Fruit fly (Drosophila melanogaster) whole organism, embryonic: ENCODE data around the gene CG13896.

ENCODE experiments used
- B-H2 ChIP-seq: fragments of 200-800 bp; sonication (Bioruptor generic); optimal IDR thresholded peaks from 2 replicates; lab custom pipeline; 2018; ENCODE audit warnings: missing biosample characterization, mild to moderate bottlenecking, missing genetic modification characterization
- CG1024 ChIP-seq: fragments of 200-800 bp; sonication (Bioruptor generic); IDR thresholded peaks from 2 replicates; pipeline ENCODE4 v1.3.6; 2022; ENCODE audit warnings: missing biosample characterization, missing genetic modification characterization
- CG10267 ChIP-seq: fragments of 200-800 bp; sonication (Bioruptor generic); optimal IDR thresholded peaks from 2 replicates; lab custom pipeline; 2018; ENCODE audit warnings: missing biosample characterization, mild to moderate bottlenecking, missing genetic modification characterization, moderate library complexity
- CG10274 ChIP-seq: fragments of 200-800 bp; sonication (Bioruptor generic); optimal IDR thresholded peaks from 3 replicates; lab custom pipeline; 2017; ENCODE audit warnings: missing biosample characterization, mild to moderate bottlenecking, missing genetic modification characterization
- CG12155 ChIP-seq: fragments of 200-800 bp; sonication (Bioruptor generic); optimal IDR thresholded peaks from 3 replicates; lab custom pipeline; 2016; ENCODE audit warnings: missing biosample characterization, missing genetic modification characterization
- CG12769 ChIP-seq: fragments of 200-800 bp; sonication (Bioruptor generic); optimal IDR thresholded peaks from 2 replicates; lab custom pipeline; 2019; ENCODE audit warnings: missing biosample characterization, mild to moderate bottlenecking, missing genetic modification characterization, moderate library complexity
- CG15514 ChIP-seq: fragments of 200-800 bp; sonication (Bioruptor generic); optimal IDR thresholded peaks from 3 replicates; lab custom pipeline; 2017; ENCODE audit warnings: missing biosample characterization, missing genetic modification characterization, mild to moderate bottlenecking, moderate library complexity, missing genetic modification reagents
- CG15601 ChIP-seq: fragments of 200-800 bp; sonication (Bioruptor generic); optimal IDR thresholded peaks from 3 replicates; lab custom pipeline; 2019; ENCODE audit warnings: missing biosample characterization, mild to moderate bottlenecking, missing genetic modification characterization, moderate library complexity
- CG17361 ChIP-seq: fragments of 200-800 bp; sonication (Bioruptor generic); IDR thresholded peaks from 3 replicates; pipeline ENCODE4 v1.3.6; 2022; ENCODE audit warnings: missing biosample characterization, missing genetic modification characterization
- CG17568 ChIP-seq: fragments of 200-800 bp; sonication (Bioruptor generic); optimal IDR thresholded peaks from 2 replicates; lab custom pipeline; 2018; ENCODE audit warnings: missing biosample characterization, mild to moderate bottlenecking, missing genetic modification characterization, moderate library complexity
- CG1792 ChIP-seq: fragments of 200-800 bp; sonication (Bioruptor generic); optimal IDR thresholded peaks from 2 replicates; lab custom pipeline; 2016; ENCODE audit warnings: missing biosample characterization, missing genetic modification characterization
- CG18764 ChIP-seq: fragments of 200-800 bp; sonication (Bioruptor generic); optimal IDR thresholded peaks from 3 replicates; lab custom pipeline; 2016; ENCODE audit warnings: missing biosample characterization, missing genetic modification characterization
- CG31388 ChIP-seq: fragments of 200-800 bp; sonication (Bioruptor generic); optimal IDR thresholded peaks from 2 replicates; lab custom pipeline; 2016; ENCODE audit warnings: missing biosample characterization, missing genetic modification characterization
- CG4730 ChIP-seq: fragments of 200-800 bp; sonication (Bioruptor generic); IDR thresholded peaks from 2 replicates; pipeline ENCODE4 v1.3.6; 2022; ENCODE audit warnings: missing biosample characterization, missing genetic modification characterization
- CG6272 ChIP-seq: fragments of 200-800 bp; sonication (Bioruptor generic); IDR thresholded peaks from 2 replicates; pipeline ENCODE4 v1.3.6; 2022; ENCODE audit warnings: missing biosample characterization, missing genetic modification characterization
- CG6689 ChIP-seq: fragments of 200-800 bp; sonication (Bioruptor generic); IDR thresholded peaks from 2 replicates; pipeline ENCODE4 v1.3.6; 2022; ENCODE audit warnings: missing biosample characterization, missing genetic modification characterization
- CG8281 ChIP-seq: fragments of 200-800 bp; sonication (Bioruptor generic); optimal IDR thresholded peaks from 2 replicates; lab custom pipeline; 2018; ENCODE audit warnings: missing biosample characterization, mild to moderate bottlenecking, missing genetic modification characterization, moderate library complexity
- Dp ChIP-seq: fragments of 200-800 bp; sonication (Bioruptor generic); optimal IDR thresholded peaks from 2 replicates; lab custom pipeline; 2018; ENCODE audit warnings: missing biosample characterization, mild to moderate bottlenecking, missing genetic modification characterization, moderate library complexity
- ERR ChIP-seq: fragments of 200-800 bp; sonication (Bioruptor generic); optimal IDR thresholded peaks from 2 replicates; lab custom pipeline; 2016; ENCODE audit warnings: missing biosample characterization, missing genetic modification characterization
- Hmr ChIP-seq: fragments of 200-800 bp; sonication (Bioruptor generic); optimal IDR thresholded peaks from 3 replicates; lab custom pipeline; 2017; ENCODE audit warnings: mild to moderate bottlenecking, missing biosample characterization, missing genetic modification reagents, missing genetic modification characterization
- Opbp ChIP-seq: fragments of 200-800 bp; sonication (Bioruptor generic); IDR thresholded peaks from 3 replicates; pipeline ENCODE4 v1.3.6; 2022; ENCODE audit warnings: missing biosample characterization, missing genetic modification characterization; ENCODE audit not compliant: partially characterized antibody
- Scr ChIP-seq: fragments of 200-800 bp; sonication (Bioruptor generic); IDR thresholded peaks from 2 replicates; pipeline ENCODE4 v1.3.6; 2022; ENCODE audit warnings: missing biosample characterization, missing genetic modification characterization; ENCODE audit not compliant: partially characterized antibody
- TFAM ChIP-seq: fragments of 200-800 bp; sonication (Bioruptor generic); optimal IDR thresholded peaks from 2 replicates; lab custom pipeline; 2017; ENCODE audit warnings: missing biosample characterization, missing genetic modification characterization, inconsistent platforms
- Tbp ChIP-seq: fragments of >200 bp; optimal IDR thresholded peaks from 2 replicates; lab custom pipeline; 2018; ENCODE audit warnings: missing biosample characterization, missing genetic modification characterization
- Trl ChIP-seq, 3 experiments: fragments of >200 bp in 2 of 3; fragments of 200-800 bp in 1 of 3; sonication (Bioruptor generic) in 1 of 3; optimal IDR thresholded peaks; 2 replicates in 1 of 3; 3 replicates in 2 of 3; lab custom pipeline; 2016 to 2017; ENCODE audit warnings: missing biosample characterization in 1 of 3, missing genetic modification characterization in 1 of 3
- abd-A ChIP-seq: fragments of 200-800 bp; sonication (Bioruptor generic); optimal IDR thresholded peaks from 3 replicates; lab custom pipeline; 2019; ENCODE audit warnings: missing biosample characterization, mild to moderate bottlenecking, missing genetic modification characterization, moderate library complexity
- ara ChIP-seq: fragments of 200-800 bp; sonication (Bioruptor generic); IDR thresholded peaks from 2 replicates; pipeline ENCODE4 v1.3.6; 2022; ENCODE audit warnings: missing biosample characterization, missing genetic modification characterization
- ash1 ChIP-seq: fragments of 200-800 bp; sonication (Bioruptor generic); optimal IDR thresholded peaks from 2 replicates; lab custom pipeline; 2018; ENCODE audit warnings: missing biosample characterization, mild to moderate bottlenecking, missing genetic modification characterization
- bcd ChIP-seq: fragments of 200-800 bp; sonication (Bioruptor generic); optimal IDR thresholded peaks from 2 replicates; lab custom pipeline; 2017; ENCODE audit warnings: missing biosample characterization, mild to moderate bottlenecking, missing genetic modification characterization
- crp ChIP-seq, 2 experiments: fragments of 200-800 bp; sonication (Bioruptor generic); optimal IDR thresholded peaks; 2 replicates in 1 of 2; 3 replicates in 1 of 2; lab custom pipeline; 2017; ENCODE audit warnings: missing biosample characterization in 2 of 2, missing genetic modification characterization in 2 of 2, mild to moderate bottlenecking in 1 of 2, moderate library complexity in 1 of 2
- danr ChIP-seq: fragments of 200-800 bp; sonication (Bioruptor generic); IDR thresholded peaks from 2 replicates; pipeline ENCODE4 v1.3.6; 2022; ENCODE audit warnings: missing biosample characterization, missing genetic modification characterization
- en ChIP-seq: fragments of 200-800 bp; sonication (Bioruptor generic); optimal IDR thresholded peaks from 2 replicates; lab custom pipeline; 2016; ENCODE audit warnings: missing biosample characterization, missing genetic modification characterization
- ewg ChIP-seq: fragments of 200-800 bp; sonication (Bioruptor generic); optimal IDR thresholded peaks from 3 replicates; lab custom pipeline; 2017; ENCODE audit warnings: mild to moderate bottlenecking, missing biosample characterization, missing genetic modification reagents, missing genetic modification characterization
- gcm ChIP-seq: fragments of 200-800 bp; sonication (Bioruptor generic); optimal IDR thresholded peaks from 2 replicates; lab custom pipeline; 2019; ENCODE audit warnings: missing biosample characterization, mild to moderate bottlenecking, missing genetic modification characterization, moderate library complexity
- gfzf ChIP-seq: fragments of 200-800 bp; sonication (Bioruptor generic); optimal IDR thresholded peaks from 2 replicates; lab custom pipeline; 2016; ENCODE audit warnings: missing biosample characterization, mild to moderate bottlenecking, missing genetic modification characterization, moderate library complexity
- grau ChIP-seq: fragments of 200-800 bp; optimal IDR thresholded peaks from 3 replicates; lab custom pipeline; 2019; ENCODE audit warnings: missing biosample characterization, mild to moderate bottlenecking, missing genetic modification characterization, moderate library complexity
- gsb-n ChIP-seq: fragments of 200-800 bp; sonication (Bioruptor generic); optimal IDR thresholded peaks from 3 replicates; lab custom pipeline; 2018; ENCODE audit warnings: missing biosample characterization, mild to moderate bottlenecking, missing genetic modification characterization
- klu ChIP-seq: fragments of 200-800 bp; sonication (Bioruptor generic); IDR thresholded peaks from 2 replicates; pipeline ENCODE4 v1.3.6; 2022; ENCODE audit warnings: missing biosample characterization, missing genetic modification characterization
- nerfin-1 ChIP-seq: fragments of 200-800 bp; sonication (Bioruptor generic); optimal IDR thresholded peaks from 3 replicates; lab custom pipeline; 2019; ENCODE audit warnings: missing biosample characterization, mild to moderate bottlenecking, missing genetic modification characterization, moderate library complexity
- p53 ChIP-seq: fragments of 200-800 bp; sonication (Bioruptor generic); optimal IDR thresholded peaks from 2 replicates; lab custom pipeline; 2016; ENCODE audit warnings: missing biosample characterization, missing genetic modification characterization
- pb ChIP-seq: fragments of 200-800 bp; sonication (Bioruptor generic); optimal IDR thresholded peaks from 3 replicates; lab custom pipeline; 2016; ENCODE audit warnings: missing biosample characterization, missing genetic modification characterization
- phol ChIP-seq: fragments of 200-800 bp; sonication (Bioruptor generic); optimal IDR thresholded peaks from 3 replicates; lab custom pipeline; 2018; ENCODE audit warnings: missing biosample characterization, mild to moderate bottlenecking, missing genetic modification characterization, moderate library complexity
- psq ChIP-seq: fragments of 200-800 bp; sonication (Bioruptor generic); optimal IDR thresholded peaks from 2 replicates; lab custom pipeline; 2017; ENCODE audit warnings: missing biosample characterization, missing genetic modification characterization
- sens ChIP-seq: fragments of 200-800 bp; sonication (Bioruptor generic); peaks from one replicate; lab custom pipeline; 2016; ENCODE audit warnings: missing biosample characterization, missing genetic modification characterization
- sima ChIP-seq: fragments of 200-800 bp; sonication (Bioruptor generic); optimal IDR thresholded peaks from 2 replicates; lab custom pipeline; 2016; ENCODE audit warnings: missing biosample characterization, missing genetic modification characterization
- sqz ChIP-seq: fragments of 200-800 bp; sonication (Bioruptor generic); optimal IDR thresholded peaks from 3 replicates; lab custom pipeline; 2018; ENCODE audit warnings: missing biosample characterization, mild to moderate bottlenecking, missing genetic modification characterization
- tap ChIP-seq: fragments of 200-800 bp; optimal IDR thresholded peaks from 3 replicates; lab custom pipeline; 2019; ENCODE audit warnings: missing biosample characterization, mild to moderate bottlenecking, missing genetic modification characterization, moderate library complexity
- tup ChIP-seq: fragments of 200-800 bp; sonication (Bioruptor generic); optimal IDR thresholded peaks from 2 replicates; lab custom pipeline; 2016; ENCODE audit warnings: missing biosample characterization, mild to moderate bottlenecking, missing genetic modification characterization, moderate library complexity
- vvl ChIP-seq: fragments of 200-800 bp; sonication (Bioruptor generic); IDR thresholded peaks from 2 replicates; pipeline ENCODE4 v1.3.6; 2022; ENCODE audit warnings: missing biosample characterization, missing genetic modification characterization

Gene CG13896

dm6 chr3L:745222-745942 lies 33.7 kb upstream of the CG13896 start (continued):
- TF ChIP-seq p53 (GFP tag; lab: Kevin White, UChicago): no peak
- TF ChIP-seq nerfin-1 (tag; lab: Kevin White, UChicago): peak; percentile 55
- TF ChIP-seq CG17568 (GFP tag; lab: Kevin White, UChicago): no peak
- TF ChIP-seq CG12769 (tag; lab: Kevin White, UChicago): no peak
- no peak for TF ChIP-seq Hmr
- TF ChIP-seq ewg (GFP tag; lab: Kevin White, UChicago): no peak
- no peak for TF ChIP-seq Trl (optimal IDR thresholded peaks at IDR 0.05; lab: Kevin White, UChicago)
- TF ChIP-seq Trl (GFP tag; optimal IDR thresholded peaks at IDR 0.05; lab: Kevin White, UChicago): peak; percentile 31
- no peak for TF ChIP-seq CG31388 (GFP tag; lab: Kevin White, UChicago)
- no peak for TF ChIP-seq tup (GFP tag; lab: Kevin White, UChicago)
- TF ChIP-seq vvl (GFP tag; lab: Robert Waterston, UW): peak; percentile 43
- TF ChIP-seq en (GFP tag; lab: Kevin White, UChicago): no peak
- no peak for TF ChIP-seq pb (GFP tag; lab: Kevin White, UChicago)
- TF ChIP-seq ash1 (GFP tag; lab: Kevin White, UChicago): no peak
- no peak for TF ChIP-seq Scr (GFP tag; lab: Robert Waterston, UW)
- TF ChIP-seq CG17361 (GFP tag; lab: Robert Waterston, UW): peak; percentile 69
- peak; percentile 34 for TF ChIP-seq gcm (GFP tag; lab: Kevin White, UChicago)
- TF ChIP-seq sima (GFP tag; lab: Kevin White, UChicago): no peak
- TF ChIP-seq TFAM (GFP tag; lab: Kevin White, UChicago): no peak
- TF ChIP-seq ERR (GFP tag; lab: Kevin White, UChicago): no peak
- peak; percentile 31 for TF ChIP-seq bcd (GFP tag; lab: Kevin White, UChicago)
- TF ChIP-seq CG15601 (tag; lab: Kevin White, UChicago): no peak
- no peak for TF ChIP-seq tap (tag; lab: Kevin White, UChicago)
- no peak for TF ChIP-seq klu (GFP tag; lab: Robert Waterston, UW)
- TF ChIP-seq CG15514 (GFP tag; lab: Kevin White, UChicago): no peak
- TF ChIP-seq CG6689: peak; percentile 39; the same call in 1 of the 2 replicates
- no peak for TF ChIP-seq CG1792 (GFP tag; lab: Kevin White, UChicago)
- TF ChIP-seq Tbp (GFP tag; lab: Kevin White, UChicago): no peak
- no peak for TF ChIP-seq Dp (GFP tag; lab: Kevin White, UChicago)
- no peak for TF ChIP-seq CG8281
- TF ChIP-seq Opbp (GFP tag; lab: Robert Waterston, UW): no peak
- no peak for TF ChIP-seq gfzf (GFP tag; lab: Kevin White, UChicago)
- TF ChIP-seq CG18764: peak; percentile 20
- TF ChIP-seq CG10274 (GFP tag; lab: Kevin White, UChicago): no peak
- no peak for TF ChIP-seq CG4730
- TF ChIP-seq phol: peak; percentile 70
- no peak for TF ChIP-seq danr (GFP tag; lab: Robert Waterston, UW)
- peak; percentile 12 for TF ChIP-seq gsb-n (tag; lab: Kevin White, UChicago)
- TF ChIP-seq CG1024 (GFP tag; lab: Robert Waterston, UW): no peak
- TF ChIP-seq abd-A (tag; lab: Kevin White, UChicago): no peak
- TF ChIP-seq CG10267: peak; percentile 82
- peak; percentile 4 for TF ChIP-seq CG12155
- TF ChIP-seq psq (GFP tag; lab: Kevin White, UChicago): no peak
- TF ChIP-seq ara: peak; percentile 42; the same call in 1 of the 2 replicates
- no peak for TF ChIP-seq CG6272
- TF ChIP-seq B-H2 (GFP tag; lab: Kevin White, UChicago): no peak
- peak; percentile 42 for TF ChIP-seq grau
- TF ChIP-seq sqz (GFP tag; lab: Kevin White, UChicago): no peak
- TF ChIP-seq sens (GFP tag; lab: Kevin White, UChicago): peak; percentile 97
- TF ChIP-seq crp (GFP tag; optimal IDR thresholded peaks at IDR 0.05; lab: Kevin White, UChicago): no peak
